Fruit fly (Drosophila melanogaster): Measurements from ENCODE around the gene Nepl5.
A peak's percentile ranks its signal among the peaks of the same experiment; 100 is the strongest.

The Nepl5 gene

dm6 chr2L:6356686-6357362 lies 24.2 kb upstream of the Nepl5 start (continued):
- TF ChIP-seq lbe (GFP tag; optimal IDR thresholded peaks at IDR 0.05) = no peak
- no peak for TF ChIP-seq Hr39 (optimal IDR thresholded peaks at IDR 0.05)
- TF ChIP-seq B-H1 (GFP tag; IDR thresholded peaks at IDR 0.05) = no peak; the same call in 2 of the 3 replicates
- no peak for TF ChIP-seq schlank (tag; optimal IDR thresholded peaks at IDR 0.05)
- no peak for TF ChIP-seq Hr78 (GFP tag; optimal IDR thresholded peaks at IDR 0.05)
- TF ChIP-seq CG4360 (GFP tag; IDR thresholded peaks at IDR 0.05) = no peak
- no peak for TF ChIP-seq CG8388 (GFP tag; optimal IDR thresholded peaks at IDR 0.05)
- TF ChIP-seq CG15696 (tag; optimal IDR thresholded peaks at IDR 0.05) = peak; percentile 53
- no peak for TF ChIP-seq Stat92E (GFP tag; optimal IDR thresholded peaks at IDR 0.05)
- TF ChIP-seq ash1 (GFP tag; optimal IDR thresholded peaks at IDR 0.05) = no peak
- TF ChIP-seq CG11247 (GFP tag; IDR thresholded peaks at IDR 0.05) = peak; percentile 39; the same call in 1 of the 2 replicates
- no peak for TF ChIP-seq pros (GFP tag; optimal IDR thresholded peaks at IDR 0.05)
- no peak for TF ChIP-seq ttk (GFP tag; IDR thresholded peaks at IDR 0.05)
- peak; percentile 39 for TF ChIP-seq CG17912 (GFP tag; optimal IDR thresholded peaks at IDR 0.05)
- TF ChIP-seq CG2120 (GFP tag; optimal IDR thresholded peaks at IDR 0.05) = no peak
- no peak for TF ChIP-seq CG14050 (GFP tag; IDR thresholded peaks at IDR 0.05)
- no peak for TF ChIP-seq abd-A (tag; optimal IDR thresholded peaks at IDR 0.05)
- peak; percentile 39 for TF ChIP-seq bcd (GFP tag; optimal IDR thresholded peaks at IDR 0.05)
- TF ChIP-seq fd96Cb (tag; optimal IDR thresholded peaks at IDR 0.05) = peak; percentile 37
- no peak for TF ChIP-seq seq (GFP tag; IDR thresholded peaks at IDR 0.05)
- 0 out of 3 replicates have a peak, but pooled peaks have one; percentile 57 for TF ChIP-seq CG11456 (GFP tag; IDR thresholded peaks at IDR 0.05)
- TF ChIP-seq unc-4 (GFP tag; IDR thresholded peaks at IDR 0.05; ENCODE audit: partially characterized antibody) = no peak
- TF ChIP-seq CG8281 (tag; optimal IDR thresholded peaks at IDR 0.05) = no peak
- no peak for TF ChIP-seq CG14441 (GFP tag; IDR thresholded peaks at IDR 0.05)
- TF ChIP-seq eve (GFP tag; optimal IDR thresholded peaks at IDR 0.05) = no peak
- no peak for TF ChIP-seq CoRest (tag; optimal IDR thresholded peaks at IDR 0.05)
- no peak for TF ChIP-seq CG12744 (GFP tag; optimal IDR thresholded peaks at IDR 0.05)
- peak; percentile 54 for TF ChIP-seq CG4820 (GFP tag; optimal IDR thresholded peaks at IDR 0.05)
- no peak for TF ChIP-seq tll (GFP tag; optimal IDR thresholded peaks at IDR 0.05)
- TF ChIP-seq CG18619 (GFP tag; optimal IDR thresholded peaks at IDR 0.05) = no peak
- TF ChIP-seq Doc3 (GFP tag; IDR thresholded peaks at IDR 0.05; ENCODE audit: partially characterized antibody) = no peak
- TF ChIP-seq gcm (GFP tag; optimal IDR thresholded peaks at IDR 0.05) = no peak
- TF ChIP-seq CG8944 (GFP tag; optimal IDR thresholded peaks at IDR 0.05) = no peak
- TF ChIP-seq pita (GFP tag; optimal IDR thresholded peaks at IDR 0.05) = peak; percentile 65
- peak; percentile 34 for TF ChIP-seq sug (tag; optimal IDR thresholded peaks at IDR 0.05)
- no peak for TF ChIP-seq hkb (optimal IDR thresholded peaks at IDR 0.05)
- TF ChIP-seq hkb (GFP tag; IDR thresholded peaks at IDR 0.05) = peak; percentile 38; the same call in 1 of the 2 replicates
- TF ChIP-seq NfI (GFP tag; optimal IDR thresholded peaks at IDR 0.05) = peak; percentile 74
- no peak for TF ChIP-seq gem (tag; optimal IDR thresholded peaks at IDR 0.05)
- TF ChIP-seq ac (GFP tag; optimal IDR thresholded peaks at IDR 0.05) = no peak
- TF ChIP-seq scrt (GFP tag; optimal IDR thresholded peaks at IDR 0.05) = no peak
- no peak for TF ChIP-seq Ets97D (GFP tag; optimal IDR thresholded peaks at IDR 0.05)
- TF ChIP-seq chinmo (GFP tag; IDR thresholded peaks at IDR 0.05; ENCODE audit: partially characterized antibody) = no peak
- TF ChIP-seq CG9215 (GFP tag; IDR thresholded peaks at IDR 0.05) = no peak
- no peak for TF ChIP-seq Myb (GFP tag; optimal IDR thresholded peaks at IDR 0.05)
- TF ChIP-seq GATAe (GFP tag; conservative IDR thresholded peaks at IDR 0.05) = no peak
- TF ChIP-seq CG7987 (GFP tag; optimal IDR thresholded peaks at IDR 0.05) = peak; percentile 77
- no peak for TF ChIP-seq CG8359 (GFP tag; optimal IDR thresholded peaks at IDR 0.05; ENCODE audit: borderline replicate concordance)
- TF ChIP-seq Lhr (GFP tag; optimal IDR thresholded peaks at IDR 0.05) = peak; percentile 45

Data from whole organism, embryonic.